Worm (Caenorhabditis elegans) whole organism, L2 larva: ENCODE data around the gene F55C12.19.

Experiments used
- C34F6.9 ChIP-seq: fragments of 150-350 bp; optimal IDR thresholded peaks from 2 replicates; lab custom pipeline; 2014; ENCODE audit warnings: missing biosample characterization, missing genetic modification characterization
- F13H6.1 ChIP-seq: sonication (generic microtip); optimal IDR thresholded peaks from 2 replicates; lab custom pipeline; 2016; ENCODE audit warnings: missing genetic modification characterization, missing compliant biosample characterization
- ZK546.5 ChIP-seq: sonication (generic microtip); optimal IDR thresholded peaks from 2 replicates; lab custom pipeline; 2017; ENCODE audit warnings: missing biosample characterization, missing genetic modification characterization
- aly-2 ChIP-seq: fragments of 150-350 bp; optimal IDR thresholded peaks from 2 replicates; lab custom pipeline; 2014; ENCODE audit warnings: missing biosample characterization, missing genetic modification characterization
- ama-1 ChIP-seq: fragments of 150-350 bp; optimal IDR thresholded peaks from 2 replicates; lab custom pipeline; 2018; ENCODE audit warnings: inconsistent platforms
- blmp-1 ChIP-seq: sonication (generic microtip); optimal IDR thresholded peaks from 2 replicates; lab custom pipeline; 2017; ENCODE audit warnings: missing genetic modification characterization, mild to moderate bottlenecking, missing compliant biosample characterization, antibody characterized with exemption, moderate library complexity; ENCODE audit not compliant: insufficient read depth
- crh-2 ChIP-seq: sonication (generic microtip); optimal IDR thresholded peaks from 2 replicates; lab custom pipeline; 2017; ENCODE audit warnings: missing biosample characterization, missing genetic modification characterization
- dmd-4 ChIP-seq: sonication (generic microtip); optimal IDR thresholded peaks from 2 replicates; lab custom pipeline; 2017; ENCODE audit warnings: missing biosample characterization, missing genetic modification characterization
- fos-1 ChIP-seq: fragments of 150-350 bp; optimal IDR thresholded peaks from 2 replicates; lab custom pipeline; 2014; ENCODE audit warnings: missing biosample characterization, missing genetic modification characterization
- gmeb-1 ChIP-seq: fragments of 150-350 bp; optimal IDR thresholded peaks from 2 replicates; lab custom pipeline; 2014; ENCODE audit warnings: missing biosample characterization, missing genetic modification characterization
- lin-13 ChIP-seq: fragments of 150-350 bp; optimal IDR thresholded peaks from 2 replicates; lab custom pipeline; 2014; ENCODE audit warnings: missing biosample characterization, missing genetic modification reagents, missing genetic modification characterization
- lin-39 ChIP-seq: fragments of 150-350 bp; optimal IDR thresholded peaks from 2 replicates; lab custom pipeline; 2014; ENCODE audit warnings: missing biosample characterization, missing genetic modification reagents, missing genetic modification characterization
- lsy-2 ChIP-seq, 2 experiments: fragments of 150-350 bp in 1 of 2; sonication (generic microtip) in 1 of 2; optimal IDR thresholded peaks; 2 replicates each; lab custom pipeline; 2014 to 2017; ENCODE audit warnings: missing biosample characterization in 2 of 2, missing genetic modification characterization in 2 of 2
- mab-5 ChIP-seq: fragments of 150-350 bp; optimal IDR thresholded peaks from 2 replicates; lab custom pipeline; 2014; ENCODE audit warnings: missing biosample characterization, missing genetic modification characterization
- mbf-1 ChIP-seq: sonication (generic microtip); optimal IDR thresholded peaks from 2 replicates; lab custom pipeline; 2017; ENCODE audit warnings: missing biosample characterization, missing genetic modification characterization
- mdl-1 ChIP-seq, 2 experiments: fragments of 150-350 bp in 1 of 2; sonication (generic microtip) in 1 of 2; optimal IDR thresholded peaks; 2 replicates each; lab custom pipeline; 2017; ENCODE audit warnings: missing biosample characterization in 2 of 2, missing genetic modification characterization in 2 of 2
- nhr-12 ChIP-seq: fragments of 150-350 bp; optimal IDR thresholded peaks from 2 replicates; lab custom pipeline; 2014; ENCODE audit warnings: missing biosample characterization, missing genetic modification characterization
- nhr-129 ChIP-seq: fragments of 150-350 bp; optimal IDR thresholded peaks from 2 replicates; lab custom pipeline; 2014; ENCODE audit warnings: missing biosample characterization, missing genetic modification characterization
- nhr-21 ChIP-seq: fragments of 150-350 bp; optimal IDR thresholded peaks from 2 replicates; lab custom pipeline; 2014; ENCODE audit warnings: missing biosample characterization, missing genetic modification characterization
- nhr-237 ChIP-seq: fragments of 150-350 bp; optimal IDR thresholded peaks from 2 replicates; lab custom pipeline; 2014; ENCODE audit warnings: missing biosample characterization, missing genetic modification characterization
- nhr-25 ChIP-seq: fragments of 150-350 bp; sonication (generic microtip); optimal IDR thresholded peaks from 3 replicates; lab custom pipeline; 2014; ENCODE audit warnings: missing biosample characterization, missing genetic modification characterization
- nhr-6 ChIP-seq: fragments of 150-350 bp; optimal IDR thresholded peaks from 2 replicates; lab custom pipeline; 2014; ENCODE audit warnings: missing biosample characterization, missing genetic modification characterization
- nhr-77 ChIP-seq: fragments of 150-350 bp; optimal IDR thresholded peaks from 2 replicates; lab custom pipeline; 2014; ENCODE audit warnings: missing biosample characterization, missing genetic modification characterization
- sem-4 ChIP-seq: fragments of 150-350 bp; optimal IDR thresholded peaks from 2 replicates; lab custom pipeline; 2014; ENCODE audit warnings: missing biosample characterization, missing genetic modification reagents, missing genetic modification characterization
- skn-1 ChIP-seq: sonication (generic microtip); optimal IDR thresholded peaks from 2 replicates; lab custom pipeline; 2017; ENCODE audit warnings: missing biosample characterization, missing genetic modification characterization
- sma-3 ChIP-seq: sonication (generic microtip); optimal IDR thresholded peaks from 2 replicates; lab custom pipeline; 2016; ENCODE audit warnings: missing genetic modification reagents, missing genetic modification characterization, missing compliant biosample characterization
- sma-9 ChIP-seq, 2 experiments: fragments of 150-350 bp in 1 of 2; sonication (generic microtip) in 1 of 2; optimal IDR thresholded peaks; 2 replicates each; lab custom pipeline; 2014 to 2016; ENCODE audit warnings: missing genetic modification characterization in 2 of 2, mild to moderate bottlenecking in 1 of 2, missing biosample characterization in 1 of 2, missing compliant biosample characterization in 1 of 2, missing genetic modification reagents in 1 of 2, moderate library complexity in 1 of 2
- snpc-4 ChIP-seq: fragments of 150-350 bp; optimal IDR thresholded peaks from 2 replicates; lab custom pipeline; 2014; ENCODE audit warnings: missing biosample characterization, missing genetic modification characterization
- unc-55 ChIP-seq: fragments of 150-350 bp; sonication (generic microtip); optimal IDR thresholded peaks from 3 replicates; lab custom pipeline; 2014; ENCODE audit warnings: missing biosample characterization, missing genetic modification reagents, missing genetic modification characterization
- unc-62 ChIP-seq: fragments of 150-350 bp; optimal IDR thresholded peaks from 2 replicates; lab custom pipeline; 2014; ENCODE audit warnings: missing biosample characterization, missing genetic modification reagents, missing genetic modification characterization

F55C12.19 gene

DNA sequence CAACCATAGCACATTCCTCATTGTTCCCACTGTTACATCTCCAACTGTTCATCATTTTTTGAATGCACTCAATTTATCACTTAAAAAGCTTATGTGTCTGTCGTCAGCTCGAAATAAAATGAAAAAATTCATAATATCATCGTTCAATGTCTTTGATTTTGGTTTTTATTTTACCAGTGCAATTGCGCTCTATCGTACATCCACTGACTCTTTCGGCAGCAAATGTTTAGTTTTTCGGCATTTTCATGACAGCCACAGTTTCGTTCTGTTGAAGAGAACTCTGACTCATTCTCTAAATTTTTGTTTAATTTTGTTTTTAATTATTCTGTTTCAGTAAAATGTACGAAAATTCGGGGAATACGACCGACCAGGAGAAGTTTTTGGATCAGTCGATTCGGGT is 41.5 kb downstream of the F55C12.19 start, which contains the start of gene vps-35:
vps-35 (plus strand) TSS at position 335 of the 400 bp plus-strand sequence.
- TF ChIP-seq lsy-2 (tag; optimal IDR thresholded peaks at IDR 0.05; lab: Kevin White, UChicago) (peak in 1 of 2 experiments; percentile 53), nhr-21 (tag; lab: Kevin White, UChicago) (no peak), unc-62 (GFP tag; lab: Kevin White, UChicago) (no peak), ama-1 (no peak), nhr-129 (tag; lab: Kevin White, UChicago) (peak; percentile 57), unc-55 (GFP tag; lab: Kevin White, UChicago) (peak; percentile 57), C34F6.9 (tag; lab: Kevin White, UChicago) (peak; percentile 54), dmd-4 (tag; lab: Kevin White, UChicago) (no peak), snpc-4 (tag; lab: Kevin White, UChicago) (no peak), crh-2 (tag; lab: Kevin White, UChicago) (peak; percentile 27), mab-5 (tag; lab: Kevin White, UChicago) (no peak), fos-1 (tag; lab: Kevin White, UChicago) (peak; percentile 87)

DNA sequence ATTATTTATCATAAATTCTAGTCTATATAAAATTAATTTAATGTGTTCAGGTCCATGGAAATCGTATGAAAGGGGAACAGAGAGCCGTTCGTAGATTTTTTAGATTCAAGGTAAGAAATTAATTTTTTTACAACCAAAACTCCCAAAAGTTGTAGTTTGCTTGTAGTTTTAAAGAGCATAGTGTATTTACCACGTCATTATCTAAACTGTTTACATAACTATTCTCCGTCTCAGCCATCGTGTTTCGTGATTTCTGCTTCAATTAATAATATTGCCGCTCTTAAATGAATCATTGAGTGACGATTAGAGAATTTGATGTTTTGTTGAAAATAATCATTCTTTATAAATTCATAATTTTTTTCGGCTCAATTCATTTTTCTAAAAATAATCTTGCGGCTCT is 45.3 kb downstream of the F55C12.19 start, which contains the start of gene cgt-3:
cgt-3 (plus strand) TSS at position 51 of the 400 bp plus-strand sequence.
- TF ChIP-seq unc-62 (GFP tag; lab: Kevin White, UChicago) (no peak), mab-5 (tag; lab: Kevin White, UChicago) (no peak), fos-1 (tag; lab: Kevin White, UChicago) (peak; percentile 53), nhr-237 (tag; lab: Kevin White, UChicago) (no peak), blmp-1 (no peak), sma-9 (GFP tag; optimal IDR thresholded peaks at IDR 0.05; lab: Kevin White, UChicago) (no peak), sma-9 (tag; optimal IDR thresholded peaks at IDR 0.05; lab: Kevin White, UChicago) (no peak), lin-13 (GFP tag; lab: Kevin White, UChicago) (peak; percentile 13), C34F6.9 (tag; lab: Kevin White, UChicago) (no peak), aly-2 (no peak), mbf-1 (no peak)

DNA sequence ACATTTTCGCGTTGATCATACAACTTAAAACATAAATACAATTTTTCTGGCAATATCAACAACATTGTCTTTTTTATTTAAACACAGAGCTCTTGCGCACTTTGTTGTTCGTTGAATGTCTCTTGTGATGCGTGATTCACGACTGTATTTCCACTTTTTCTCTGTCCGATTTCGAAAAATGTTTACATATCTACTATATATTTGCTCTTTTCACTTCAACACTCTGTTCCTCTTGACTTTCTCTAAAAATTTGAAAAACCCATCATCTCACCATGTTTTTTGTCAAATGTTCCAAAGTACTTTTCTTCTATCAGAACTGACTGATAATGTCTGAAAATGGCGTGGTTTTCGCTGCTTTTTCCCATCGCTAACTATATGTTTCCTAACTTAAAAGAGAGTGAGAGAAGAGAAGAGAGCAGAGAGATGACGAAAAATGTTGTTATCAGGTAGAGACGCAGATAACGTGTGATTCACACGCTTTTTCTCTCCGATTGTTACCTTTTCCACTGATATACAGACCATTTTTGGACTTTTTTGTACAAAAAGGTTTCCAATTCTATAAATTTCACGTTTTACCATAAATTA is 46.1 kb downstream of the F55C12.19 start:
- peak; percentile 14 for TF ChIP-seq F13H6.1 (tag; lab: Kevin White, UChicago)
- TF ChIP-seq sma-3 (GFP tag; lab: Kevin White, UChicago): peak; percentile 9
- peak; percentile 49 for TF ChIP-seq sma-9 (GFP tag; optimal IDR thresholded peaks at IDR 0.05; lab: Kevin White, UChicago)
- no peak for TF ChIP-seq sma-9 (tag; optimal IDR thresholded peaks at IDR 0.05; lab: Kevin White, UChicago)
- no peak for TF ChIP-seq mdl-1 (tag; optimal IDR thresholded peaks at IDR 0.05; lab: Kevin White, UChicago)
- no peak for TF ChIP-seq nhr-6 (tag; lab: Kevin White, UChicago)
- TF ChIP-seq sem-4 (tag; lab: Kevin White, UChicago): no peak
- TF ChIP-seq fos-1 (tag; lab: Kevin White, UChicago): peak; percentile 98
- TF ChIP-seq nhr-129 (tag; lab: Kevin White, UChicago): peak; percentile 40
- no peak for TF ChIP-seq nhr-25 (tag; lab: Kevin White, UChicago)
- TF ChIP-seq skn-1 (tag; lab: Kevin White, UChicago): no peak
- TF ChIP-seq gmeb-1: no peak
- TF ChIP-seq nhr-77: no peak
- peak; percentile 68 for TF ChIP-seq crh-2 (tag; lab: Kevin White, UChicago)
- TF ChIP-seq lin-39 (tag; lab: Kevin White, UChicago): no peak
- TF ChIP-seq ZK546.5 (tag; lab: Kevin White, UChicago): no peak
- no peak for TF ChIP-seq nhr-12 (tag; lab: Kevin White, UChicago)

DNA sequence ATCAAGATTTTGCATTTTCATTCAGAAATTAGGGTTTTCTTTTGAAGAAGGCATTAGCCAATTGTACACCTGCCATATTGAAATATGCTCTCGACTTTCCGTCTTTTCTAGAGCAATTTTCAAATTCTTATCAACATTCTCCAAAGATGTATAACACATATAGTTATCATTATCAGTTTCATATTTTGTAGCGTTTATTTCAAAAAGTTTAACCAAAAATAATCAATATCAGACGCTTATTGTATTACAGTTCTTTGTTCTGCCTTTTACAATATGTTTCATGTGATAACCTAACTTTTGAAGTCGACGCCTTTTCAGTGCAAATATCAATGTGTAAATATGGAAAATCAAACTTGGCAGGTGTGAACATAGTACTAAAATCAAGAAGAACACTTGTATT is 48.0 kb downstream of the F55C12.19 start:
- TF ChIP-seq fos-1 (tag; lab: Kevin White, UChicago): peak; percentile 50
- peak; percentile 16 for TF ChIP-seq gmeb-1
- no peak for TF ChIP-seq aly-2
- TF ChIP-seq crh-2 (tag; lab: Kevin White, UChicago): peak; percentile 9
- TF ChIP-seq, all 48 proteins: peak for 3
